Worm (Caenorhabditis elegans): Measurements from ENCODE around the gene dnj-20.

DNA sequence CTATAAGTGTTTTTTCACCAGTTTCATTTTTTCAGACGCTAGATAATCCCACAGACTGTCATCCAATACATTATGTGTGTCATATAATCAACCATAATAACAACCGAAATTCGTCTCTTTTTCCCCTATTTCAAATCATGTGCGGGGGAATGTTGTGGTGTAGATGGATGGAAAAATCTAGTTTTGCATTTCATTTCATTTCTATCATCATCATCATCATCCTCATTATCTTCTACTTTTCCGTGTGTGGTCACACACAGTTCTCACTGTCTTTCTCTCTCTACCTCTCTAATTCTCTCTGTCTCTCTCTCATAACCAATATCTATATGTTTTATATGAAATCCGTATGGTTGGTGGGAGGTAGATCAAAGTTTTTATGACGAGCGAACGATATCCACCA, 50.6 kb downstream of the dnj-20 start:
- TF ChIP-seq ama-1 (optimal IDR thresholded peaks at IDR 0.05) (no peak), tra-4 (tag; optimal IDR thresholded peaks at IDR 0.05) (no peak), pes-1 (GFP tag; IDR thresholded peaks at IDR 0.05) (no peak), hnd-1 (tag; optimal IDR thresholded peaks at IDR 0.05) (no peak)

Data from whole organism, early embryonic.